Fruit fly (Drosophila melanogaster) whole organism, embryonic: ENCODE measurements around the gene Chro.

Experiments
- ATbp ChIP-seq: fragments of 200-800 bp; sonication (Bioruptor generic); optimal IDR thresholded peaks from 2 replicates; lab custom pipeline; 2017; ENCODE audit warnings: missing biosample characterization, mild to moderate bottlenecking, missing genetic modification characterization, missing genetic modification reagents
- Abd-B ChIP-seq: fragments of 200-800 bp; sonication (Bioruptor generic); optimal IDR thresholded peaks from 2 replicates; lab custom pipeline; 2018; ENCODE audit warnings: missing biosample characterization, mild to moderate bottlenecking, missing genetic modification characterization, moderate library complexity
- Atf-2 ChIP-seq: fragments of 200-800 bp; sonication (Bioruptor generic); optimal IDR thresholded peaks from 2 replicates; lab custom pipeline; 2016; ENCODE audit warnings: missing biosample characterization, missing genetic modification characterization
- Atf6 ChIP-seq: fragments of 200-800 bp; sonication (Bioruptor generic); IDR thresholded peaks from 2 replicates; pipeline ENCODE4 v1.3.6; 2022; ENCODE audit warnings: missing biosample characterization, missing genetic modification characterization
- CG10959 ChIP-seq: fragments of 200-800 bp; sonication (Bioruptor generic); IDR thresholded peaks from 2 replicates; pipeline ENCODE4 v1.3.6; 2022; ENCODE audit warnings: missing biosample characterization, missing genetic modification characterization
- CG11093 ChIP-seq: fragments of 200-800 bp; sonication (Bioruptor generic); IDR thresholded peaks from 3 replicates; pipeline ENCODE4 v1.3.6; 2022; ENCODE audit warnings: missing biosample characterization, missing genetic modification characterization
- CG11456 ChIP-seq: fragments of 200-800 bp; sonication (Bioruptor generic); IDR thresholded peaks from 3 replicates; pipeline ENCODE4 v1.3.6; 2022; ENCODE audit warnings: missing biosample characterization, missing genetic modification characterization
- CG13287 ChIP-seq: fragments of 200-800 bp; sonication (Bioruptor generic); IDR thresholded peaks from 2 replicates; pipeline ENCODE4 v1.3.6; 2022; ENCODE audit warnings: missing biosample characterization, missing genetic modification characterization; ENCODE audit not compliant: partially characterized antibody
- CG14710 ChIP-seq: fragments of 200-800 bp; sonication (Bioruptor generic); optimal IDR thresholded peaks from 3 replicates; lab custom pipeline; 2019; ENCODE audit warnings: missing biosample characterization, mild to moderate bottlenecking, missing genetic modification characterization, moderate library complexity
- CG16779 ChIP-seq: fragments of 200-800 bp; sonication (Bioruptor generic); IDR thresholded peaks from 2 replicates; pipeline ENCODE4 v1.3.6; 2022; ENCODE audit warnings: missing biosample characterization, missing genetic modification characterization
- CG17568 ChIP-seq: fragments of 200-800 bp; sonication (Bioruptor generic); optimal IDR thresholded peaks from 2 replicates; lab custom pipeline; 2018; ENCODE audit warnings: missing biosample characterization, mild to moderate bottlenecking, missing genetic modification characterization, moderate library complexity
- CG17802 ChIP-seq: fragments of 200-800 bp; sonication (Bioruptor generic); optimal IDR thresholded peaks from 2 replicates; lab custom pipeline; 2018; ENCODE audit warnings: missing biosample characterization, mild to moderate bottlenecking, missing genetic modification characterization, moderate library complexity
- CG1832 ChIP-seq: fragments of 200-800 bp; sonication (Bioruptor generic); optimal IDR thresholded peaks from 2 replicates; lab custom pipeline; 2017; ENCODE audit warnings: missing biosample characterization, mild to moderate bottlenecking, missing genetic modification characterization, inconsistent platforms
- CG18619 ChIP-seq: fragments of 200-800 bp; sonication (Bioruptor generic); optimal IDR thresholded peaks from 3 replicates; lab custom pipeline; 2017; ENCODE audit warnings: missing biosample characterization, mild to moderate bottlenecking, missing genetic modification characterization
- CG2678 ChIP-seq: fragments of 200-800 bp; sonication (Bioruptor generic); optimal IDR thresholded peaks from 3 replicates; lab custom pipeline; 2019; ENCODE audit warnings: missing biosample characterization, mild to moderate bottlenecking, missing genetic modification characterization, moderate library complexity
- CG4854 ChIP-seq: fragments of 200-800 bp; sonication (Bioruptor generic); optimal IDR thresholded peaks from 2 replicates; lab custom pipeline; 2016; ENCODE audit warnings: missing biosample characterization, missing genetic modification characterization, inconsistent platforms
- CG8290 ChIP-seq, 3 experiments: fragments of 200-800 bp; sonication (Bioruptor generic); optimal IDR thresholded peaks; 2 replicates each; lab custom pipeline; 2016 to 2019; ENCODE audit warnings: missing biosample characterization in 3 of 3, missing genetic modification characterization in 3 of 3, mild to moderate bottlenecking in 2 of 3, moderate library complexity in 1 of 3
- CG8359 ChIP-seq: fragments of 200-800 bp; sonication (Bioruptor generic); optimal IDR thresholded peaks from 2 replicates; lab custom pipeline; 2017; ENCODE audit warnings: missing biosample characterization, mild to moderate bottlenecking, missing genetic modification characterization, borderline replicate concordance
- CG8944 ChIP-seq: fragments of 200-800 bp; sonication (Bioruptor generic); optimal IDR thresholded peaks from 3 replicates; lab custom pipeline; 2016; ENCODE audit warnings: missing biosample characterization, missing genetic modification characterization
- CG9932 ChIP-seq: fragments of 200-800 bp; sonication (Bioruptor generic); IDR thresholded peaks from 2 replicates; pipeline ENCODE4 v1.3.6; 2022; ENCODE audit warnings: missing biosample characterization, missing genetic modification characterization
- Dad ChIP-seq: fragments of 200-800 bp; sonication (Bioruptor generic); optimal IDR thresholded peaks from 3 replicates; lab custom pipeline; 2016; ENCODE audit warnings: missing biosample characterization, missing genetic modification characterization
- Doc2 ChIP-seq: fragments of 200-800 bp; sonication (Bioruptor generic); IDR thresholded peaks from 2 replicates; pipeline ENCODE4 v1.3.6; 2022; ENCODE audit warnings: missing biosample characterization, missing genetic modification characterization
- Elba2 ChIP-seq: fragments of 200-800 bp; sonication (Bioruptor generic); optimal IDR thresholded peaks from 3 replicates; lab custom pipeline; 2016; ENCODE audit warnings: missing biosample characterization, missing genetic modification characterization
- Gug ChIP-seq: fragments of 200-800 bp; sonication (Bioruptor generic); IDR thresholded peaks from 4 replicates; pipeline ENCODE4 v1.3.6; 2022; ENCODE audit warnings: missing biosample characterization, missing genetic modification characterization
- Hand ChIP-seq: fragments of 200-800 bp; sonication (Bioruptor generic); optimal IDR thresholded peaks from 2 replicates; lab custom pipeline; 2017; ENCODE audit warnings: mild to moderate bottlenecking, missing biosample characterization, missing genetic modification reagents, missing genetic modification characterization
- Hmx ChIP-seq: fragments of 200-800 bp; sonication (Bioruptor generic); optimal IDR thresholded peaks from 2 replicates; lab custom pipeline; 2016; ENCODE audit warnings: missing biosample characterization, missing genetic modification characterization
- Optix ChIP-seq: fragments of 200-800 bp; sonication (Bioruptor generic); IDR thresholded peaks from 3 replicates; pipeline ENCODE4 v1.3.6; 2022; ENCODE audit warnings: missing biosample characterization, missing genetic modification characterization
- Poxn ChIP-seq: fragments of 200-800 bp; sonication (Bioruptor generic); IDR thresholded peaks from 2 replicates; pipeline ENCODE4 v1.3.6; 2022; ENCODE audit warnings: missing biosample characterization, missing genetic modification characterization
- Ptx1 ChIP-seq: fragments of 200-800 bp; sonication (Bioruptor generic); IDR thresholded peaks from 2 replicates; pipeline ENCODE4 v1.3.6; 2022; ENCODE audit warnings: missing biosample characterization, missing genetic modification characterization
- Scr ChIP-seq: fragments of 200-800 bp; sonication (Bioruptor generic); IDR thresholded peaks from 2 replicates; pipeline ENCODE4 v1.3.6; 2022; ENCODE audit warnings: missing biosample characterization, missing genetic modification characterization; ENCODE audit not compliant: partially characterized antibody
- Sox100B ChIP-seq: fragments of 200-800 bp; sonication (Bioruptor generic); optimal IDR thresholded peaks from 3 replicates; lab custom pipeline; 2018; ENCODE audit warnings: missing biosample characterization, mild to moderate bottlenecking, missing genetic modification characterization
- Spps ChIP-seq: fragments of 200-800 bp; sonication (Bioruptor generic); optimal IDR thresholded peaks from 2 replicates; lab custom pipeline; 2018; ENCODE audit warnings: missing biosample characterization, mild to moderate bottlenecking, missing genetic modification characterization
- Taf1 ChIP-seq: fragments of 200-800 bp; sonication (Bioruptor generic); IDR thresholded peaks from 2 replicates; pipeline ENCODE4 v1.3.6; 2022; ENCODE audit warnings: missing biosample characterization, missing genetic modification characterization
- bsh ChIP-seq, 2 experiments: fragments of 200-800 bp; sonication (Bioruptor generic); optimal IDR thresholded peaks; 2 replicates each; lab custom pipeline; 2017 to 2018; ENCODE audit warnings: mild to moderate bottlenecking in 2 of 2, missing biosample characterization in 2 of 2, missing genetic modification characterization in 2 of 2, moderate library complexity in 1 of 2
- chn ChIP-seq: fragments of 200-800 bp; sonication (Bioruptor generic); optimal IDR thresholded peaks from 2 replicates; lab custom pipeline; 2016; ENCODE audit warnings: missing biosample characterization, missing genetic modification characterization
- danr ChIP-seq: fragments of 200-800 bp; sonication (Bioruptor generic); IDR thresholded peaks from 2 replicates; pipeline ENCODE4 v1.3.6; 2022; ENCODE audit warnings: missing biosample characterization, missing genetic modification characterization
- dysf ChIP-seq: fragments of 200-800 bp; sonication (Bioruptor generic); IDR thresholded peaks from 3 replicates; pipeline ENCODE4 v1.3.6; 2022; ENCODE audit warnings: missing biosample characterization, missing genetic modification characterization
- emc ChIP-seq: fragments of 200-800 bp; sonication (Bioruptor generic); optimal IDR thresholded peaks from 2 replicates; lab custom pipeline; 2016; ENCODE audit warnings: missing biosample characterization, missing genetic modification characterization
- eyg ChIP-seq: fragments of 200-800 bp; sonication (Bioruptor generic); optimal IDR thresholded peaks from 3 replicates; lab custom pipeline; 2016; ENCODE audit warnings: missing biosample characterization, missing genetic modification characterization
- fd3F ChIP-seq: fragments of 200-800 bp; sonication (Bioruptor generic); optimal IDR thresholded peaks from 2 replicates; lab custom pipeline; 2018; ENCODE audit warnings: missing biosample characterization, mild to moderate bottlenecking, missing genetic modification characterization, moderate library complexity
- fru ChIP-seq: fragments of >200 bp; optimal IDR thresholded peaks from 2 replicates; lab custom pipeline; 2017
- gfzf ChIP-seq: fragments of 200-800 bp; sonication (Bioruptor generic); optimal IDR thresholded peaks from 2 replicates; lab custom pipeline; 2016; ENCODE audit warnings: missing biosample characterization, mild to moderate bottlenecking, missing genetic modification characterization, moderate library complexity
- gt ChIP-seq: fragments of 200-800 bp; sonication (Bioruptor generic); IDR thresholded peaks from 2 replicates; pipeline ENCODE4 v1.3.6; 2022; ENCODE audit warnings: missing biosample characterization, missing genetic modification characterization
- mam ChIP-seq: fragments of 200-800 bp; sonication (Bioruptor generic); optimal IDR thresholded peaks from 3 replicates; lab custom pipeline; 2016; ENCODE audit warnings: missing biosample characterization, missing genetic modification characterization
- oc ChIP-seq: fragments of 200-800 bp; sonication (Bioruptor generic); optimal IDR thresholded peaks from 2 replicates; lab custom pipeline; 2018; ENCODE audit warnings: missing biosample characterization, mild to moderate bottlenecking, missing genetic modification characterization, moderate library complexity
- p53 ChIP-seq: fragments of 200-800 bp; sonication (Bioruptor generic); optimal IDR thresholded peaks from 2 replicates; lab custom pipeline; 2016; ENCODE audit warnings: missing biosample characterization, missing genetic modification characterization
- pnt ChIP-seq: fragments of 200-800 bp; sonication (Bioruptor generic); optimal IDR thresholded peaks from 3 replicates; lab custom pipeline; 2016; ENCODE audit warnings: missing biosample characterization, missing genetic modification characterization
- prd ChIP-seq, 3 experiments: fragments of >200 bp in 2 of 3; fragments of 200-800 bp in 1 of 3; sonication (Bioruptor generic) in 1 of 3; optimal IDR thresholded peaks in 2 of 3; IDR thresholded peaks in 1 of 3; 2 replicates in 2 of 3; 3 replicates in 1 of 3; pipeline versions ENCODE4 v1.3.6 to Lab custom; 2017 to 2022; ENCODE audit warnings: missing biosample characterization in 1 of 3, missing genetic modification characterization in 1 of 3
- pzg ChIP-seq: fragments of 200-800 bp; sonication (Bioruptor generic); optimal IDR thresholded peaks from 3 replicates; lab custom pipeline; 2018; ENCODE audit warnings: missing biosample characterization, mild to moderate bottlenecking, missing genetic modification characterization, moderate library complexity
- sens-2 ChIP-seq: fragments of 200-800 bp; sonication (Bioruptor generic); IDR thresholded peaks from 2 replicates; pipeline ENCODE4 v1.3.6; 2022; ENCODE audit warnings: missing biosample characterization, missing genetic modification characterization
- so ChIP-seq: fragments of 200-800 bp; sonication (Bioruptor generic); IDR thresholded peaks from 3 replicates; pipeline ENCODE4 v1.3.6; 2022; ENCODE audit warnings: missing biosample characterization, missing genetic modification characterization

Gene Chro

dm6 chr3L:22868070-22868469 is 10.7 kb downstream of the Chro start, which contains the start of gene EMC4 (continued):
- TF ChIP-seq CG10959 (GFP tag; lab: Robert Waterston, UW) (no peak), fd3F (no peak), danr (no peak), Sox100B (no peak), Taf1 (GFP tag; lab: Robert Waterston, UW) (no peak), CG14710 (tag; lab: Kevin White, UChicago) (peak; percentile 61), Doc2 (GFP tag; lab: Robert Waterston, UW) (no peak), p53 (GFP tag; lab: Kevin White, UChicago) (no peak), Poxn (GFP tag; lab: Robert Waterston, UW) (no peak), Scr (GFP tag; lab: Robert Waterston, UW) (peak; percentile 65), bsh (GFP tag; optimal IDR thresholded peaks at IDR 0.05; lab: Kevin White, UChicago) (peak in 1 of 2 experiments; percentile 25), CG16779 (GFP tag; lab: Robert Waterston, UW) (no peak), CG17802 (no peak), prd (optimal IDR thresholded peaks at IDR 0.05; lab: Kevin White, UChicago) (no peak), prd (GFP tag; IDR thresholded peaks at IDR 0.05; lab: Robert Waterston, UW) (no peak), Abd-B (GFP tag; lab: Kevin White, UChicago) (no peak), Ptx1 (GFP tag; lab: Robert Waterston, UW) (no peak), gfzf (peak; percentile 21), Dad (GFP tag; lab: Kevin White, UChicago) (peak; percentile 56), chn (GFP tag; lab: Kevin White, UChicago) (peak; percentile 44), Atf6 (GFP tag; lab: Robert Waterston, UW) (no peak), Hmx (no peak), ATbp (GFP tag; lab: Kevin White, UChicago) (no peak), CG2678 (tag; lab: Kevin White, UChicago) (peak; percentile 21)

- TF ChIP-seq so (GFP tag; lab: Robert Waterston, UW): 0 out of 3 replicates have a peak, but pooled peaks have one; percentile 41
- TF ChIP-seq CG11456 (GFP tag; lab: Robert Waterston, UW): no peak
- TF ChIP-seq CG13287 (GFP tag; lab: Robert Waterston, UW): no peak
- no peak for TF ChIP-seq Atf-2 (GFP tag; lab: Kevin White, UChicago)
- no peak for TF ChIP-seq eyg
- no peak for TF ChIP-seq CG1832
- peak; percentile 21 for TF ChIP-seq CG4854 (GFP tag; lab: Kevin White, UChicago)
- no peak for TF ChIP-seq Spps (tag; lab: Kevin White, UChicago)
- 0 out of 3 replicates have a peak, but pooled peaks have one; percentile 22 for TF ChIP-seq Optix
- peak; percentile 73 for TF ChIP-seq CG18619 (GFP tag; lab: Kevin White, UChicago)
- TF ChIP-seq pzg (GFP tag; lab: Kevin White, UChicago): no peak
- no peak for TF ChIP-seq emc (GFP tag; lab: Kevin White, UChicago)
- no peak for TF ChIP-seq CG8290 (GFP tag; optimal IDR thresholded peaks at IDR 0.05; lab: Kevin White, UChicago)
- no peak for TF ChIP-seq CG8290 (tag; optimal IDR thresholded peaks at IDR 0.05; lab: Kevin White, UChicago)
- TF ChIP-seq CG8359 (GFP tag; lab: Kevin White, UChicago): no peak
- peak; percentile 73 for TF ChIP-seq dysf (GFP tag; lab: Robert Waterston, UW)
- TF ChIP-seq gt (GFP tag; lab: Robert Waterston, UW): no peak
- TF ChIP-seq pnt (GFP tag; lab: Kevin White, UChicago): no peak
- TF ChIP-seq CG11093: 0 out of 3 replicates have a peak, but pooled peaks have one; percentile 34
- TF ChIP-seq CG17568: peak; percentile 61
- peak; percentile 61 for TF ChIP-seq Hand (GFP tag; lab: Kevin White, UChicago)
- TF ChIP-seq fd3F: peak; percentile 67
- no peak for TF ChIP-seq sens-2 (GFP tag; lab: Robert Waterston, UW)
- TF ChIP-seq mam (GFP tag; lab: Kevin White, UChicago): no peak
- no peak for TF ChIP-seq CG8944
- TF ChIP-seq fru (lab: Kevin White, UChicago): no peak
- peak; percentile 70 for TF ChIP-seq CG9932 (GFP tag; lab: Robert Waterston, UW)
- peak; percentile 71 for TF ChIP-seq oc
- TF ChIP-seq Elba2 (GFP tag; lab: Kevin White, UChicago): no peak
- TF ChIP-seq Gug (GFP tag; lab: Robert Waterston, UW): peak; percentile 24; the same call in 1 of the 4 replicates
Observed at dm6 chr3L:22865061-22865418, 13.7 kb downstream of the Chro start.
